Worm (Caenorhabditis elegans) whole organism, young adult: Measurements from ENCODE around the gene C08E8.1.

ENCODE experiments used
- ama-1 ChIP-seq, 3 experiments: fragments of 150-350 bp in 1 of 3; sonication (generic microtip) in 2 of 3; optimal IDR thresholded peaks; 2 replicates each; lab custom pipeline; 2014 to 2018; ENCODE audit warnings: missing biosample characterization in 2 of 3, missing genetic modification characterization in 2 of 3, missing genetic modification reagents in 2 of 3
- bed-1 ChIP-seq: fragments of 200-800 bp; sonication (Bioruptor generic); IDR thresholded peaks from 2 replicates; pipeline ENCODE4 v1.3.6; 2022; ENCODE audit warnings: missing genetic modification reagents, missing genetic modification characterization, missing compliant biosample characterization
- bed-2 ChIP-seq: fragments of 200-800 bp; sonication (Bioruptor generic); IDR thresholded peaks from 2 replicates; pipeline ENCODE4 v1.3.6; 2022; ENCODE audit warnings: missing genetic modification reagents, missing genetic modification characterization, missing compliant biosample characterization
- cebp-1 ChIP-seq, 2 experiments: fragments of 200-800 bp in 1 of 2; sonication (Bioruptor generic) in 1 of 2; sonication (generic microtip) in 1 of 2; IDR thresholded peaks in 1 of 2; optimal IDR thresholded peaks in 1 of 2; 2 replicates each; pipeline versions ENCODE4 v1.3.6 to Lab custom; 2017 to 2022; ENCODE audit warnings: missing compliant biosample characterization in 2 of 2, missing genetic modification characterization in 2 of 2, mild to moderate bottlenecking in 1 of 2, missing genetic modification reagents in 1 of 2, moderate library complexity in 1 of 2
- dpl-1 ChIP-seq: fragments of 150-350 bp; optimal IDR thresholded peaks from 2 replicates; lab custom pipeline; 2014; ENCODE audit warnings: missing biosample characterization, missing genetic modification reagents, missing genetic modification characterization
- egl-18 ChIP-seq: fragments of 200-800 bp; sonication (Bioruptor generic); IDR thresholded peaks from 2 replicates; pipeline ENCODE4 v1.3.6; 2022; ENCODE audit warnings: missing genetic modification reagents, missing genetic modification characterization, missing compliant biosample characterization
- egrh-3 ChIP-seq: fragments of 200-800 bp; sonication (Bioruptor generic); IDR thresholded peaks from 2 replicates; pipeline ENCODE4 v1.3.6; 2022; ENCODE audit warnings: missing genetic modification reagents, missing genetic modification characterization, missing compliant biosample characterization
- him-1 ChIP-seq: sonication (generic microtip); optimal IDR thresholded peaks from 2 replicates; lab custom pipeline; 2016; ENCODE audit warnings: missing genotype, missing genetic modification reagents, missing genetic modification characterization, missing compliant biosample characterization
- pha-4 ChIP-seq: fragments of 150-350 bp; sonication (generic microtip); optimal IDR thresholded peaks from 2 replicates; lab custom pipeline; 2014; ENCODE audit warnings: missing biosample characterization, missing genetic modification reagents, missing genetic modification characterization
- rec-8 ChIP-seq, 2 experiments: sonication (generic microtip); optimal IDR thresholded peaks; 2 replicates each; lab custom pipeline; 2016; ENCODE audit warnings: mild to moderate bottlenecking in 2 of 2, missing genetic modification characterization in 2 of 2, missing genetic modification reagents in 2 of 2, missing genotype in 2 of 2, missing biosample characterization in 1 of 2, missing compliant biosample characterization in 1 of 2, moderate library complexity in 1 of 2
- unc-130 ChIP-seq: sonication (generic microtip); optimal IDR thresholded peaks from 2 replicates; lab custom pipeline; 2016; ENCODE audit warnings: missing genetic modification reagents, missing genetic modification characterization, missing compliant biosample characterization
- unc-62 ChIP-seq: fragments of 150-350 bp; optimal IDR thresholded peaks from 2 replicates; lab custom pipeline; 2014; ENCODE audit warnings: missing biosample characterization, missing genetic modification reagents, missing genetic modification characterization
- ztf-26 ChIP-seq: sonication (generic microtip); optimal IDR thresholded peaks from 2 replicates; lab custom pipeline; 2017; ENCODE audit warnings: missing genetic modification characterization, missing compliant biosample characterization

DNA sequence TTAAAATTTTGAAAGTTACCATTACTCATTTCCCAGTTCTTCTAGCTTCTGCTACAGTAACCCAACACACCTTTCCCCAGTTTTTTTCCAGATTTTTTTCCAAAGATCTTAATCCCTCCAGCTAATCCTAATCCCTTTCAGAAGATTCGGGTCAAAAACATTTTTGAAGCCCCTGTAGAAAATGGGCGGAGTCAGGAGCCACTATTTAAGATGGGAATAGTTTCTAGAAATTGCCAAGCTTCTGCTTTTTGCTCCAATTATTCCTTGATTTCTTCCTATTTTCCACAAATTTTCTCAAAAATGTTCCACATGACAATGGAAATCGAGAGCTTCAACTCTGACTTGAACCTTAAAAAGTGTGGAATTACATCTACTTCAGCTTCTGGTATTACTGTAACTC lies 2.3 kb upstream of the C08E8.1 start, which contains the start of gene C08E8.9:
- TF ChIP-seq rec-8 (tag; optimal IDR thresholded peaks at IDR 0.05; lab: Kevin White, UChicago) (no peak), ama-1 (optimal IDR thresholded peaks at IDR 0.05; lab: Kevin White, UChicago) (no peak), ama-1 (GFP tag; optimal IDR thresholded peaks at IDR 0.05; lab: Kevin White, UChicago) (no peak), cebp-1 (GFP tag; IDR thresholded peaks at IDR 0.05; lab: Robert Waterston, UW) (no peak), cebp-1 (tag; optimal IDR thresholded peaks at IDR 0.05; lab: Kevin White, UChicago) (no peak), unc-130 (no peak), unc-62 (GFP tag; lab: Kevin White, UChicago) (no peak), bed-1 (GFP tag; lab: Robert Waterston, UW) (no peak), pha-4 (tag; lab: Kevin White, UChicago) (no peak), dpl-1 (GFP tag; lab: Kevin White, UChicago) (no peak), egrh-3 (no peak), ztf-26 (tag; lab: Kevin White, UChicago) (no peak), him-1 (tag; lab: Kevin White, UChicago) (no peak), egl-18 (GFP tag; lab: Robert Waterston, UW) (no peak), bed-2 (GFP tag; lab: Robert Waterston, UW) (no peak)
